Worm (Caenorhabditis elegans): ENCODE data around the gene imp-3.

DNA sequence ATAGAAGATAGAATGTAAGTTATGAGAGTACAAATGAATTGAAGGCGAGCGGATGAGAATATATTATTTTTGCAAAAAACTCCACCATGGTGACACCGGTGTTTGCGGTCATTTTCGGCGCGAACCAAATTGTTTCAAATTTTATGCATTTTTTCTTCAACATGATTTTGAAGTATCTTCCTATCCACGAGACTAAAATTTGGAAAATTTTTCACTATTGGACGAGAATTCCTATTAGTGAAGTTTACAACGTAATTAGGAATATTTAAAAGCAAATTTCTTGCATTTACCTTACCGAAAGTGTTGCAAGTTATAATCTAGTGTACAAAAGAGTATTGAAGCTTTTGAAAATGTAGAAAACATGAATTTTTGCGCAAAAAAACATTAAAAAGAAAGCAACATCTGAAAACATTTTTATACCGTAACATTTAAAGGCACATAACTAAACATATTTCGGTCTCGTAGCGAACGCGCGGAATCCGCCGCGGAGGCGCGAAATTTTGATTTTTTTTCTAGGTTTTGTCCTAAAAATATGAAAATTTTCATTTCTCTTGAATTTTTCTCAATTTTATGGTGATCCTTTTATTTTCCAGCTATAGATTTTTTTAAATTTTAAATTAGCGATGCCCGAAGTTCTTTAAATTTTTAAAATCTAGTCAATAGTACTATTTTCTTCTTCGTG lies 7.2 kb upstream of the imp-3 start, which contains the start of gene sgo-1:
- TF ChIP-seq nhr-11 (tag; optimal IDR thresholded peaks at IDR 0.05) (no peak), ama-1 (optimal IDR thresholded peaks at IDR 0.05) (no peak), nhr-28 (tag; optimal IDR thresholded peaks at IDR 0.05) (no peak), mml-1 (tag; optimal IDR thresholded peaks at IDR 0.05) (no peak)

Measured in whole organism, L3 larva.